Fruit fly (Drosophila melanogaster) S2 (cell line): ENCODE measurements around the gene CG14618.

Experiments used
- CG8478 ChIP-seq: fragments of >200 bp; optimal IDR thresholded peaks from 2 replicates; lab custom pipeline; 2018
- CTCF ChIP-seq, 2 experiments: fragments of >200 bp; optimal IDR thresholded peaks; 2 replicates each; lab custom pipeline; 2018

DNA sequence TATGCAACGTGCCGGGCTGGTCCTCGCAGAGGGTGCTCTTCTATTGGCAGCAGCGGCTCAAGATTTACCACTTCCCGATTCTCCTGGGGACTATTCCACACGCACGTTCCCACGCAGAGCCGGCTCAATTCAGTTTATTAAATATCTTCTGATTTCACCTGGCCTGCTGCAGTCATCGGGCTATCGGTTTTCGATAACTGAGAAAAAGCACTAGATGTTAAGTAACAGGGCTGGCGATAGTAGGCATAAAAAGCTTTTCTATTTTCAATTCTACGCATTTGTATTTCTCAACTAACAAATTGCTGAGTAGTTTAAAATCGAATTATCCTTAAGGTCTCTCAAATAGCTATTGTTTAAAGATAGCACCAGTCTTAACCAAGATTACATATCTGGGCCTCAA is 1.7 kb upstream of the CG14618 start, which contains the start of gene CG14613:
- TF ChIP-seq CG8478 (lab: Kevin White, UChicago) = no peak
- TF ChIP-seq CTCF (optimal IDR thresholded peaks at IDR 0.05; lab: Kevin White, UChicago) = no peak
